Worm (Caenorhabditis elegans) whole organism, L3 larva: Measurements from ENCODE around the gene nhr-164.
"Not testable (repeated sequence)": the region's sequence is repeated elsewhere in the genome, so short reads cannot be mapped to it uniquely, and the experiment has no call there.

Experiments
- R02D3.7 ChIP-seq: fragments of 150-350 bp; optimal IDR thresholded peaks from 2 replicates; lab custom pipeline; 2014; ENCODE audit warnings: missing biosample characterization, missing genetic modification characterization
- ZK546.5 ChIP-seq: sonication (generic microtip); optimal IDR thresholded peaks from 2 replicates; lab custom pipeline; 2017; ENCODE audit warnings: missing biosample characterization, missing genetic modification characterization
- aly-2 ChIP-seq: fragments of 150-350 bp; optimal IDR thresholded peaks from 2 replicates; lab custom pipeline; 2014; ENCODE audit warnings: missing biosample characterization, missing genetic modification characterization
- ceh-16 ChIP-seq: sonication (generic microtip); optimal IDR thresholded peaks from 2 replicates; lab custom pipeline; 2017; ENCODE audit warnings: missing biosample characterization, missing genetic modification characterization
- ceh-82 ChIP-seq: fragments of 150-350 bp; optimal IDR thresholded peaks from 2 replicates; lab custom pipeline; 2014; ENCODE audit warnings: missing biosample characterization, missing genetic modification characterization
- daf-12 ChIP-seq: fragments of 150-350 bp; optimal IDR thresholded peaks from 2 replicates; lab custom pipeline; 2014; ENCODE audit warnings: missing biosample characterization, missing genetic modification reagents, missing genetic modification characterization
- egl-27 ChIP-seq: sonication (generic microtip); optimal IDR thresholded peaks from 4 replicates; lab custom pipeline; 2017; ENCODE audit warnings: missing biosample characterization, missing genetic modification reagents, missing genetic modification characterization
- elt-1 ChIP-seq: fragments of 150-350 bp; optimal IDR thresholded peaks from 2 replicates; lab custom pipeline; 2014; ENCODE audit warnings: missing biosample characterization, missing genetic modification characterization
- elt-2 ChIP-seq: sonication (generic microtip); optimal IDR thresholded peaks from 2 replicates; lab custom pipeline; 2016; ENCODE audit warnings: missing genetic modification reagents, mild to moderate bottlenecking, missing genetic modification characterization, missing compliant biosample characterization
- elt-3 ChIP-seq, 3 experiments: fragments of 150-350 bp in 1 of 3; sonication (generic microtip) in 2 of 3; optimal IDR thresholded peaks; 2 replicates in 2 of 3; 4 replicates in 1 of 3; lab custom pipeline; 2014 to 2017; ENCODE audit warnings: missing biosample characterization in 3 of 3, missing genetic modification characterization in 3 of 3
- fkh-10 ChIP-seq: sonication (generic microtip); optimal IDR thresholded peaks from 2 replicates; lab custom pipeline; 2017; ENCODE audit warnings: missing biosample characterization, missing genetic modification reagents, missing genetic modification characterization
- fkh-2 ChIP-seq: fragments of 150-350 bp; optimal IDR thresholded peaks from 2 replicates; lab custom pipeline; 2014; ENCODE audit warnings: missing biosample characterization, missing genetic modification reagents, missing genetic modification characterization
- jun-1 ChIP-seq: fragments of 150-350 bp; optimal IDR thresholded peaks from 2 replicates; lab custom pipeline; 2014; ENCODE audit warnings: missing biosample characterization, missing genetic modification reagents, missing genetic modification characterization
- lin-15B ChIP-seq: fragments of 150-350 bp; optimal IDR thresholded peaks from 2 replicates; lab custom pipeline; 2014; ENCODE audit warnings: missing biosample characterization, missing genetic modification characterization
- lin-39 ChIP-seq: fragments of 150-350 bp; optimal IDR thresholded peaks from 2 replicates; lab custom pipeline; 2018; ENCODE audit warnings: missing biosample characterization, missing genetic modification reagents, missing genetic modification characterization
- mml-1 ChIP-seq: fragments of 150-350 bp; sonication (generic microtip); optimal IDR thresholded peaks from 3 replicates; lab custom pipeline; 2014; ENCODE audit warnings: missing biosample characterization, missing genetic modification characterization
- nhr-11 ChIP-seq: fragments of 150-350 bp; optimal IDR thresholded peaks from 2 replicates; lab custom pipeline; 2014; ENCODE audit warnings: missing biosample characterization, missing genetic modification characterization
- nhr-23 ChIP-seq: fragments of 150-350 bp; optimal IDR thresholded peaks from 2 replicates; lab custom pipeline; 2014; ENCODE audit warnings: missing biosample characterization, missing genetic modification reagents, missing genetic modification characterization
- nhr-237 ChIP-seq: fragments of 150-350 bp; optimal IDR thresholded peaks from 2 replicates; lab custom pipeline; 2014; ENCODE audit warnings: missing biosample characterization, missing genetic modification characterization
- nhr-43 ChIP-seq: sonication (generic microtip); optimal IDR thresholded peaks from 2 replicates; lab custom pipeline; 2016; ENCODE audit warnings: mild to moderate bottlenecking, missing genetic modification characterization, missing compliant biosample characterization; ENCODE audit not compliant: poor library complexity, severe bottlenecking
- nhr-67 ChIP-seq: fragments of 150-350 bp; optimal IDR thresholded peaks from 2 replicates; lab custom pipeline; 2014; ENCODE audit warnings: missing biosample characterization, missing genetic modification characterization
- nhr-76 ChIP-seq: fragments of 150-350 bp; sonication (generic microtip); optimal IDR thresholded peaks from 5 replicates; lab custom pipeline; 2014; ENCODE audit warnings: missing biosample characterization, missing genetic modification characterization
- nhr-77 ChIP-seq: fragments of 150-350 bp; optimal IDR thresholded peaks from 2 replicates; lab custom pipeline; 2014; ENCODE audit warnings: missing biosample characterization, missing genetic modification characterization
- pha-4 ChIP-seq: fragments of 150-350 bp; optimal IDR thresholded peaks from 2 replicates; lab custom pipeline; 2014; ENCODE audit warnings: missing biosample characterization, missing genetic modification reagents, missing genetic modification characterization
- pqm-1 ChIP-seq: fragments of 150-350 bp; optimal IDR thresholded peaks from 2 replicates; lab custom pipeline; 2017; ENCODE audit warnings: missing biosample characterization, missing genetic modification characterization, inconsistent platforms
- sea-2 ChIP-seq: fragments of 150-350 bp; sonication (generic microtip); optimal IDR thresholded peaks from 4 replicates; lab custom pipeline; 2014; ENCODE audit warnings: missing biosample characterization, missing genetic modification reagents, missing genetic modification characterization
- skn-1 ChIP-seq: fragments of 150-350 bp; optimal IDR thresholded peaks from 2 replicates; lab custom pipeline; 2014; ENCODE audit warnings: missing biosample characterization, missing genetic modification characterization
- snpc-4 ChIP-seq: fragments of 150-350 bp; optimal IDR thresholded peaks from 2 replicates; lab custom pipeline; 2014; ENCODE audit warnings: missing biosample characterization, missing genetic modification characterization
- tbx-2 ChIP-seq: sonication (generic microtip); optimal IDR thresholded peaks from 2 replicates; lab custom pipeline; 2016; ENCODE audit warnings: mild to moderate bottlenecking, missing genetic modification characterization, missing compliant biosample characterization
- unc-39 ChIP-seq: sonication (generic microtip); optimal IDR thresholded peaks from 4 replicates; lab custom pipeline; 2017; ENCODE audit warnings: missing biosample characterization, missing genetic modification characterization
- ztf-11 ChIP-seq: fragments of 150-350 bp; optimal IDR thresholded peaks from 2 replicates; lab custom pipeline; 2014; ENCODE audit warnings: missing biosample characterization, missing genetic modification characterization
- ztf-4 ChIP-seq: fragments of 150-350 bp; optimal IDR thresholded peaks from 2 replicates; lab custom pipeline; 2014; ENCODE audit warnings: missing biosample characterization, missing genetic modification characterization

Gene nhr-164

DNA sequence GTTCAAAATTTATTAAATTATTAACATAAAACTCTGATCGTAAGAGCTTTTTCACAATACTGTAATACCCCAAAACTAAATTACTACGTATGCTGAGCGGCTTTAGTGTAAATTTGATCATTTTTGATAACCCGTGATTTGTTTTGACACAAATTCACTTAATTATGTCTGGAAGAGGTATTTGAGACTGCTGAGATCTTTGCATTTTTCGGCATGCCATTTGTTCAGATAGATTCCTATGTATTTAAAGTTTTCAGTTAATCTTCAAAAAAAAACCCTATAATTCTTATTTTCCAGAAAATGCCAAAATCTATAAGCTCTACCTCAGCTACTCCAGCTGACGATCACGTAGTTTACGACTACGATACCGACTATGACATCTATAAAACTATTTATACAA lies 5.3 kb downstream of the nhr-164 start, which contains the start of gene srw-15:
Gene srw-15 (plus strand): TSS at position 301 of the 400 bp plus-strand sequence.
- TF ChIP-seq nhr-237 = no peak
- no peak for TF ChIP-seq nhr-43 (tag; lab: Kevin White, UChicago)
- TF ChIP-seq nhr-23 (tag; lab: Kevin White, UChicago) = no peak

DNA sequence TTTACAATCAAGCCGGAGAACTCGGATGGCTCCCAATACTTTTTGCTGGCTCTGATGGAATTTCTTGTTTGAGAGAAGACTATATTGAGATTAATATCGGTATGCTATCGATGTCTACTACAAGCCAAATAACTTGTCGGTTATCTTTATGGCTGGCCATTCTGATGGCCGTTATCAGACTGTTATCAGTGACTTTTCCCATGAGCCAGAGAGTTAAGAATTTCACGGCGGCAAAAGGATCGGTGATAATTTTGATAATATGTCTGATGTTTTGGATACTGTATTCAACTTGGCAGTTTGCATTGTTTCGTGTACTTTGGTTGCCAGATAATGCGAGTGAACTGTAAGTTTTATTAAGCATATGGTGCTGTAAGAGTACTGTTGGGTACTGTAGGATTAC lies 9.4 kb downstream of the nhr-164 start:
- TF ChIP-seq elt-2 (tag; lab: Kevin White, UChicago) (peak; percentile 56), jun-1 (tag; lab: Kevin White, UChicago) (no peak)
- TF ChIP-seq, all 47 proteins: peak for 1

DNA sequence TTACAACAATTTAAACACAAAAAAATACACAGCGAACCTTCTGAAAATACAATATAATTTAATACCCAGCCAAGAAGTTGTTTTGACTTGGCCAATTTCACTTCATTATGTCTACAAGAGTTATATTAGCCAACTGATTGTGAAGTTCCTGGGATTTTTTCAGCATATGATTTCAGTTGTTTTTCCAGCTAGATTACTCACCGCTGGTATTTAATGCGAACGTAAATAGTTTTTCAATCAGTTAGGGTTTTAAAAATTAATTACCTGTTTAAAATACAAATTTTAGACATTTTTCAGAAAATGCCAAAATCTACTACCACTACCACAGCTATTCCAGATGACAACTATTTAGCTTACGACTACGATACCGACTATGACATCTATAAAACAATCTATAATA lies 9.9 kb downstream of the nhr-164 start, which contains the start of gene srw-14:
Gene srw-14 (plus strand): TSS at position 301 of the 400 bp plus-strand sequence.
- TF ChIP-seq mml-1 (tag; lab: Kevin White, UChicago) (no peak), unc-39 (tag; lab: Kevin White, UChicago) (no peak), ceh-82 (tag; lab: Kevin White, UChicago) (no peak), nhr-237 (no peak)

DNA sequence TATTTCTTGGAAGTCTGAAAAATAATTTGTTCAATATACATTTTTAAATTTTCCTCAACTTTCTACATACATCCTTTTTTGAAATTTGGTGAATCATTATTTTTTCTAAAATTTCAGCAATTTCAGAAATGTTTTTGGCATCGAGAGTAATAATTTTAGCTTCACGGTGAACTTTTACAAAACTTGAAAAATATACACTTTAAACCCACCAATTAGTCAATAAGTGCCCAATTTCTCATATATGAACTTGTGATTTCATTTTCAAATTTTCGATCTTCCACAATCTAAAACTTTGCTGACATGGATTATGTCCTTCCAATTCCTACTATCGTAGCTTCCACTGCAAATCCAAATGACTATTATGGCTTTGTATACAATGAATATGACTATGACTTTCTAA lies 11.9 kb downstream of the nhr-164 start, which contains the start of gene srw-24:
Gene srw-24 (plus strand): TSS at position 301 of the 400 bp plus-strand sequence.
- no peak for TF ChIP-seq ceh-16 (tag; lab: Kevin White, UChicago)
- no peak for TF ChIP-seq daf-12
- no peak for TF ChIP-seq pqm-1 (tag; lab: Kevin White, UChicago)

DNA sequence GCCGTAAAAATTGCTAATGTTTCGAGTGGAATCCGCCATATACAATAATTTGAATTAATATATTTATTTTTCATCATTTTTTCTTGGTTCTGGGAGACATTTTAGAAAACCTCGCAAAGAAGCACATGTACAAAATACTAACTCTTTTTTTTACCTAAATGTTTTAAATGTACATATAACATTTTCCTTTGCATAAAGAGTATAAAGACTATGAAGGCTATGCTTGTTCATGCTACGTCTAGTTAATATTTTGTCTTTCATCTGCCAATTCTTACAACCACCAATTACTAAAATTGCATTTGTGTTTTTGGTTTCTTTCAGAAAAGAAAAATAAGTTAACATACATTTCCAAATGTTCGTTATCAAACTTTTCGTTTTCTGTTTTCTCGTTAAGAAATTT lies 14.2 kb downstream of the nhr-164 start, which contains the start of gene irld-25:
Gene irld-25 (plus strand): TSS at position 301 of the 400 bp plus-strand sequence.
- no peak for TF ChIP-seq ZK546.5
- TF ChIP-seq R02D3.7 (tag; lab: Kevin White, UChicago) = no peak
- TF ChIP-seq sea-2 = no peak
- no peak for TF ChIP-seq nhr-67 (tag; lab: Kevin White, UChicago)
- no peak for TF ChIP-seq tbx-2 (tag; lab: Kevin White, UChicago)
- no peak for TF ChIP-seq skn-1
- TF ChIP-seq nhr-77 (tag; lab: Kevin White, UChicago) = no peak
- no peak for TF ChIP-seq ztf-11 (tag; lab: Kevin White, UChicago)
- no peak for TF ChIP-seq nhr-237
- no peak for TF ChIP-seq lin-15B (tag; lab: Kevin White, UChicago)
- TF ChIP-seq egl-27 (tag; lab: Kevin White, UChicago) = no peak
- TF ChIP-seq elt-3 (tag; optimal IDR thresholded peaks at IDR 0.05; lab: Kevin White, UChicago) = no peak
- no peak for TF ChIP-seq fkh-10

DNA sequence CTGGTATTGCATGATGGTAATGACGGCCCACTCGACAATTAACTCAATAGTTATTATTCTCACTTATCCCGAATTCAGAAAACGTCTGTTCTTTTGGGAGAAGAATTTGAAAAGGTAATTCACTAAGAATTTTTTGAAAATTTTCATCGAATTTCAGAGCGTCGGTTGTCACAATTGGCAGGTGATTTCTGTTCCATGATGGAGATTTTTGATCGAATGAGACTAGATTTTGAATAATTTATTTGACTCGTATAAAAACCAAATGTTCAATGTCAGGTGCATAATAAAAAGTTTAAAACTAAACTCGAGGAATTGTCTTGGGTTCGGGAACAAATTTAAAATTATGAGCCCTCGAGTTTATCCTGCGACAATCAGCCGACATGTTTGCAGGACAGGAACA lies 18.9 kb downstream of the nhr-164 start, which contains the start of gene sri-25:
Gene sri-25 (plus strand): TSS at position 301 of the 400 bp plus-strand sequence.
- TF ChIP-seq pqm-1 (tag; lab: Kevin White, UChicago) = no peak
- TF ChIP-seq lin-39 = no peak
- TF ChIP-seq egl-27 (tag; lab: Kevin White, UChicago) = no peak
- no peak for TF ChIP-seq elt-1 (tag; lab: Kevin White, UChicago)
- no peak for TF ChIP-seq ceh-82 (tag; lab: Kevin White, UChicago)
- TF ChIP-seq snpc-4 (tag; lab: Kevin White, UChicago) = no peak
- TF ChIP-seq nhr-11 (tag; lab: Kevin White, UChicago) = no peak
- no peak for TF ChIP-seq ztf-4 (tag; lab: Kevin White, UChicago)
- TF ChIP-seq fkh-2 (tag; lab: Kevin White, UChicago) = no peak
- TF ChIP-seq nhr-77 (tag; lab: Kevin White, UChicago) = no peak
- TF ChIP-seq nhr-76 (tag; lab: Kevin White, UChicago) = no peak

DNA sequence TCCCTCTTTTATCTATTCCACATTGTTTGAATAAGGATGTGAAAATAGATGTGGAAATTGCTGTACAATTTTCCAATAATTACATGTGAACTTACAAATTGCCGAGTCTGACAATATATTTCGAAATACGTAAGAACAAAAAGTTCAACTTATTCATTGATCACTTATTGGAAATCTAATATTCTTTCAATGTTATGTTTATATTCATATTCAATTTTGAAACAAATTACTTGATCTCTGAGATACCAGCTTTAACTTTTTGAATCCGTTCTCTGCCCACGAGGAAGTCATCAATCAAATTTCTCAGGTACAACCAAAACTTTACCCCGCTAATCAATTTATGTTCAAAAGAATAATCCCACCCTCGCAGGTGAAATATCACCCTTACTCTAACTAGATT lies 20.4 kb downstream of the nhr-164 start, which contains the start of gene sri-26:
Gene sri-26 (plus strand): TSS at position 301 of the 400 bp plus-strand sequence.
- TF ChIP-seq aly-2 (tag; lab: Kevin White, UChicago); pha-4; ceh-82 (tag; lab: Kevin White, UChicago): not testable (repeated sequence)
